Worm (Caenorhabditis elegans) whole organism, L3 larva: ENCODE results near the gene nlp-50.

Experiments
- aly-2 ChIP-seq: fragments of 150-350 bp; optimal IDR thresholded peaks from 2 replicates; lab custom pipeline; 2014; ENCODE audit warnings: missing biosample characterization, missing genetic modification characterization
- ama-1 ChIP-seq: fragments of 150-350 bp; optimal IDR thresholded peaks from 2 replicates; lab custom pipeline; 2018
- ceh-16 ChIP-seq: sonication (generic microtip); optimal IDR thresholded peaks from 2 replicates; lab custom pipeline; 2017; ENCODE audit warnings: missing biosample characterization, missing genetic modification characterization
- ceh-9 ChIP-seq: sonication (generic microtip); optimal IDR thresholded peaks from 2 replicates; lab custom pipeline; 2018; ENCODE audit warnings: missing biosample characterization, missing genetic modification characterization
- daf-12 ChIP-seq: fragments of 150-350 bp; optimal IDR thresholded peaks from 2 replicates; lab custom pipeline; 2014; ENCODE audit warnings: missing biosample characterization, missing genetic modification reagents, missing genetic modification characterization
- egl-27 ChIP-seq: sonication (generic microtip); optimal IDR thresholded peaks from 4 replicates; lab custom pipeline; 2017; ENCODE audit warnings: missing biosample characterization, missing genetic modification reagents, missing genetic modification characterization
- egl-5 ChIP-seq: fragments of 150-350 bp; optimal IDR thresholded peaks from 2 replicates; lab custom pipeline; 2017; ENCODE audit warnings: missing biosample characterization, missing genetic modification reagents, missing genetic modification characterization, inconsistent platforms
- elt-3 ChIP-seq, 3 experiments: fragments of 150-350 bp in 1 of 3; sonication (generic microtip) in 2 of 3; optimal IDR thresholded peaks; 2 replicates in 2 of 3; 4 replicates in 1 of 3; lab custom pipeline; 2014 to 2017; ENCODE audit warnings: missing biosample characterization in 3 of 3, missing genetic modification characterization in 3 of 3
- eor-1 ChIP-seq, 2 experiments: fragments of 150-350 bp; optimal IDR thresholded peaks; 2 replicates each; lab custom pipeline; 2014 to 2018; ENCODE audit warnings: missing biosample characterization in 2 of 2, missing genetic modification characterization in 2 of 2
- fkh-10 ChIP-seq: sonication (generic microtip); optimal IDR thresholded peaks from 2 replicates; lab custom pipeline; 2017; ENCODE audit warnings: missing biosample characterization, missing genetic modification reagents, missing genetic modification characterization
- jun-1 ChIP-seq: fragments of 150-350 bp; optimal IDR thresholded peaks from 2 replicates; lab custom pipeline; 2014; ENCODE audit warnings: missing biosample characterization, missing genetic modification reagents, missing genetic modification characterization
- lin-15B ChIP-seq: fragments of 150-350 bp; optimal IDR thresholded peaks from 2 replicates; lab custom pipeline; 2014; ENCODE audit warnings: missing biosample characterization, missing genetic modification characterization
- lin-39 ChIP-seq: fragments of 150-350 bp; optimal IDR thresholded peaks from 2 replicates; lab custom pipeline; 2018; ENCODE audit warnings: missing biosample characterization, missing genetic modification reagents, missing genetic modification characterization
- lsy-12 ChIP-seq: sonication (generic microtip); optimal IDR thresholded peaks from 2 replicates; lab custom pipeline; 2016; ENCODE audit warnings: mild to moderate bottlenecking, missing genetic modification characterization, missing compliant biosample characterization
- nfya-1 ChIP-seq: sonication (generic microtip); optimal IDR thresholded peaks from 2 replicates; lab custom pipeline; 2017; ENCODE audit warnings: missing genetic modification characterization, mild to moderate bottlenecking, missing compliant biosample characterization, antibody characterized with exemption, moderate library complexity; ENCODE audit not compliant: insufficient read depth
- nhr-12 ChIP-seq: fragments of 150-350 bp; optimal IDR thresholded peaks from 2 replicates; lab custom pipeline; 2014; ENCODE audit warnings: missing biosample characterization, missing genetic modification characterization
- nhr-23 ChIP-seq: fragments of 150-350 bp; optimal IDR thresholded peaks from 2 replicates; lab custom pipeline; 2014; ENCODE audit warnings: missing biosample characterization, missing genetic modification reagents, missing genetic modification characterization
- nhr-237 ChIP-seq: fragments of 150-350 bp; optimal IDR thresholded peaks from 2 replicates; lab custom pipeline; 2014; ENCODE audit warnings: missing biosample characterization, missing genetic modification characterization
- nhr-28 ChIP-seq: fragments of 150-350 bp; optimal IDR thresholded peaks from 2 replicates; lab custom pipeline; 2014; ENCODE audit warnings: missing biosample characterization, missing genetic modification characterization
- nhr-43 ChIP-seq: sonication (generic microtip); optimal IDR thresholded peaks from 2 replicates; lab custom pipeline; 2016; ENCODE audit warnings: mild to moderate bottlenecking, missing genetic modification characterization, missing compliant biosample characterization; ENCODE audit not compliant: poor library complexity, severe bottlenecking
- nhr-67 ChIP-seq: fragments of 150-350 bp; optimal IDR thresholded peaks from 2 replicates; lab custom pipeline; 2014; ENCODE audit warnings: missing biosample characterization, missing genetic modification characterization
- nhr-76 ChIP-seq: fragments of 150-350 bp; sonication (generic microtip); optimal IDR thresholded peaks from 5 replicates; lab custom pipeline; 2014; ENCODE audit warnings: missing biosample characterization, missing genetic modification characterization
- nhr-77 ChIP-seq: fragments of 150-350 bp; optimal IDR thresholded peaks from 2 replicates; lab custom pipeline; 2014; ENCODE audit warnings: missing biosample characterization, missing genetic modification characterization
- pqm-1 ChIP-seq: fragments of 150-350 bp; optimal IDR thresholded peaks from 2 replicates; lab custom pipeline; 2017; ENCODE audit warnings: missing biosample characterization, missing genetic modification characterization, inconsistent platforms
- sea-2 ChIP-seq: fragments of 150-350 bp; sonication (generic microtip); optimal IDR thresholded peaks from 4 replicates; lab custom pipeline; 2014; ENCODE audit warnings: missing biosample characterization, missing genetic modification reagents, missing genetic modification characterization
- snpc-4 ChIP-seq: fragments of 150-350 bp; optimal IDR thresholded peaks from 2 replicates; lab custom pipeline; 2014; ENCODE audit warnings: missing biosample characterization, missing genetic modification characterization
- tbx-2 ChIP-seq: sonication (generic microtip); optimal IDR thresholded peaks from 2 replicates; lab custom pipeline; 2016; ENCODE audit warnings: mild to moderate bottlenecking, missing genetic modification characterization, missing compliant biosample characterization
- unc-39 ChIP-seq: sonication (generic microtip); optimal IDR thresholded peaks from 4 replicates; lab custom pipeline; 2017; ENCODE audit warnings: missing biosample characterization, missing genetic modification characterization
- unc-62 ChIP-seq: fragments of 150-350 bp; sonication (generic microtip); optimal IDR thresholded peaks from 4 replicates; lab custom pipeline; 2014; ENCODE audit warnings: missing biosample characterization, missing genetic modification reagents, missing genetic modification characterization
- zag-1 ChIP-seq: fragments of 150-350 bp; optimal IDR thresholded peaks from 2 replicates; lab custom pipeline; 2014; ENCODE audit warnings: missing biosample characterization, missing genetic modification characterization
- ztf-11 ChIP-seq: fragments of 150-350 bp; optimal IDR thresholded peaks from 2 replicates; lab custom pipeline; 2014; ENCODE audit warnings: missing biosample characterization, missing genetic modification characterization
- ztf-4 ChIP-seq: fragments of 150-350 bp; optimal IDR thresholded peaks from 2 replicates; lab custom pipeline; 2014; ENCODE audit warnings: missing biosample characterization, missing genetic modification characterization

Gene nlp-50

DNA sequence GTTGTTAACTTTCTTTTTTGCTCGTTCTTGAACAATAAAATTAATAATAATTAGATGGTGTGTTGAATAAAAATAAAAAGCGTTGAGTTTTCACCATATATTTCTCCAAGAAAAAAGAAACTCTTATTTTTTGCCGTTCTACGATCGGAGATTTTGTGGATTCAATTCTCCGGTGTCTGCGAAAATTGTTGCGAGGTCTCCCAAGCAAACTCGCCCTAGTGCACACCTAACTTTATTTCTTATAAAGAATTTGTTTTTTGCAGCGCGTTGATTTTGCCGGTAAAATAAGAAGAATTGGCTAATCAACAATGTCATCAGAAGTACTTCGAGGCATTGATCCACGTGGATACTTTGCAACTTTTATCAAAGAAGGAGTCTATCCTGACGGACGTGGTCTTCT, 23.4 kb upstream of the nlp-50 start, which contains the start of gene exos-8 (continued):
- TF ChIP-seq pqm-1 (peak; percentile 49), ama-1 (no peak)

DNA sequence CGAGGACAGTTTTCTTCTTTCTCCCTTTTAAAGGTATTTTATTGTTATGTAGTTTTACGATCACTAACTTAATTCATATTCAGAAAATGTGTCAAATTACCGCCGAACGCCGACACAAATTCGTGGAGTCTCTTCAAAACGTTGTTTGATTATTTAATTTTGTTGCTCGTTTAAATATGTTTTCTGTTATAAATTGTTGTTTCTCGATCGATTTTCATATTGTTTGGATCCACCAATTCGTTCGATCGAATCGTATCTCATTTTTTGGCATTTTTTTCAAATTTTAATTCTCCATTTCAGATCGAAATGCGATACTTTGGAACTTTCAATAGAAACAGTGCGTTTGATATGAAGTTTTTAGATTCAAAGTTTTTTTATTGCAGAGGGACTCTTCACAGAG, 22.2 kb upstream of the nlp-50 start, which contains the start of gene F41G3.6:
F41G3.6 (plus strand) TSS at position 301 of the 400 bp plus-strand sequence.
- TF ChIP-seq fkh-10 (GFP tag; lab: Kevin White, UChicago), result no peak
- no peak for TF ChIP-seq nhr-237
- no peak for TF ChIP-seq nhr-23 (tag; lab: Kevin White, UChicago)

- TF ChIP-seq zag-1 (tag; lab: Kevin White, UChicago) (no peak), elt-3 (tag; optimal IDR thresholded peaks at IDR 0.05; lab: Kevin White, UChicago) (no peak), pqm-1 (no peak), jun-1 (no peak), nfya-1 (no peak), ztf-11 (tag; lab: Kevin White, UChicago) (no peak), egl-27 (tag; lab: Kevin White, UChicago) (no peak), aly-2 (tag; lab: Kevin White, UChicago) (no peak), lin-15B (tag; lab: Kevin White, UChicago) (no peak), snpc-4 (tag; lab: Kevin White, UChicago) (no peak)
Measured at ce11 chrII:6744648-6745047, 20.2 kb upstream of the nlp-50 start, which contains the start of gene ins-15. Gene ins-15 (minus strand): TSS chrII:6744748.

DNA sequence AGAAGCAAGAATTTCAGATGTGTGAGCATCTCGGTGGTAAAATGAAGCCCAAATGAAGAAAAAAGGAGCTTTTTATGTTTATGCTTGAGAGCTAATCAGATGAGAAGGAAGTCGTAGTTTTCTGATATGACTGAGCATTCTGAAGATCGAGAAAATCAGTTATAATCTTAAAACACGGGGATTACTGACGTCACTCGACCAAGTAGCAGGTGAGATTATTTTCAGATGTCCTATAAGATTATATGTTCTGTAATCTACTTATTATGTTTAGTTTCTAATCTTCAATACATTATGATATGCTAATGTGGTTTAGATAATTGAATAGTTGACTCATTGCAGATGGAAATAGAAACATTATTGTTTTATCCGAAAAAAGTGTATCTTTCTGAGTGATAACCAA, 19.1 kb upstream of the nlp-50 start, which contains the start of gene ins-14:
ins-14 (minus strand) TSS at position 32 of the 400 bp plus-strand sequence.
- TF ChIP-seq ama-1 (no peak), jun-1 (no peak), nhr-28 (tag; lab: Kevin White, UChicago) (no peak), nhr-43 (tag; lab: Kevin White, UChicago) (no peak), snpc-4 (tag; lab: Kevin White, UChicago) (no peak), nhr-77 (no peak), nhr-12 (tag; lab: Kevin White, UChicago) (no peak), nhr-67 (tag; lab: Kevin White, UChicago) (no peak)

ce11 chrII:6746404-6746803, 18.4 kb upstream of the nlp-50 start, which contains the start of gene F41G3.5:
Gene F41G3.5 (plus strand): TSS chrII:6746704.
- TF ChIP-seq egl-5 (tag; lab: Kevin White, UChicago) (no peak), daf-12 (tag; lab: Kevin White, UChicago) (no peak), lin-39 (tag; lab: Kevin White, UChicago) (no peak), egl-27 (tag; lab: Kevin White, UChicago) (no peak), zag-1 (tag; lab: Kevin White, UChicago) (no peak), ztf-4 (tag; lab: Kevin White, UChicago) (no peak), unc-62 (GFP tag; lab: Kevin White, UChicago) (no peak), lsy-12 (no peak), nhr-237 (no peak), nhr-23 (tag; lab: Kevin White, UChicago) (no peak), ceh-16 (tag; lab: Kevin White, UChicago) (no peak), eor-1 (tag; optimal IDR thresholded peaks at IDR 0.05; lab: Kevin White, UChicago) (no peak), tbx-2 (tag; lab: Kevin White, UChicago) (no peak), nhr-43 (tag; lab: Kevin White, UChicago) (no peak), pqm-1 (no peak), ceh-9 (tag; lab: Kevin White, UChicago) (no peak), unc-39 (tag; lab: Kevin White, UChicago) (no peak), nhr-28 (tag; lab: Kevin White, UChicago) (no peak), nhr-67 (tag; lab: Kevin White, UChicago) (no peak), nhr-76 (tag; lab: Kevin White, UChicago) (no peak)
- TF ChIP-seq, all 47 proteins: peak for 0

DNA sequence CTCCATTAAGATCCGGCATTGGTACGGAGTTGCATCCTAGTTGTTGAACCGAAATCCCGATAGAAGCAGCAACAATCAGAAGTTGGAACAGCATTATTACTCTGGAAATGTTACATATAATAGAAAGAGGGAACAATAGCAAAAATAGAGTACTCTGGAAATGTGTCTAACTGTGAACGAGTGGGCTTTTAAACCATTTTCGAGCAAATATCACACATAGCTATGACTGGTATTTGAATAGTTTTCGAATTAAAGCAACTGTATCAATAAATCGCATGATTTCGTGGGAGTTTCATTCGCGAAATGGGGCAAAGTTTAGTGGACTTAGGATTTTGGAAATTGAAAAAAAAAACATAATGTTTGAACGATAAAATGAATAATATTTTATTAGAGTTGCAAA, 15.4 kb upstream of the nlp-50 start, which contains the start of gene F41G3.10:
F41G3.10 (minus strand) TSS at position 101 of the 400 bp plus-strand sequence.
- TF ChIP-seq sea-2 (GFP tag; lab: Kevin White, UChicago) (no peak), nhr-28 (tag; lab: Kevin White, UChicago) (no peak)
- TF ChIP-seq, all 47 proteins: peak for 0
